Worm (Caenorhabditis elegans): ENCODE measurements around the gene Y55F3AR.2.

ce11 chrIV:1064289-1064848 lies 30.0 kb upstream of the Y55F3AR.2 start:
- TF ChIP-seq ceh-27 (GFP tag; optimal IDR thresholded peaks at IDR 0.05) (no peak), aptf-3 (GFP tag; IDR thresholded peaks at IDR 0.05) (no peak), mcd-1 (GFP tag; IDR thresholded peaks at IDR 0.05) (no peak), snpc-4 (GFP tag; optimal IDR thresholded peaks at IDR 0.05) (no peak), snpc-4 (tag; optimal IDR thresholded peaks at IDR 0.05) (no peak), ama-1 (optimal IDR thresholded peaks at IDR 0.05) (no peak), ama-1 (GFP tag; optimal IDR thresholded peaks at IDR 0.05) (no peak), aptf-2 (GFP tag; conservative IDR thresholded peaks at IDR 0.05) (no peak)
